Fruit fly (Drosophila melanogaster): ENCODE data around the gene CG7943.

CG7943 gene

dm6 chr3R:30055915-30056544, 9.8 kb downstream of the CG7943 start, which contains the start of the genes Rpp14b and spn-A:
Gene Rpp14b (plus strand): TSS chr3R:30055957.
Gene spn-A (minus strand): TSS chr3R:30056037.
- TF ChIP-seq CG17801 (GFP tag; optimal IDR thresholded peaks at IDR 0.05; ENCODE audit: partially characterized antibody) = peak; percentile 8

dm6 chr3R:30056592-30057135, 10.4 kb downstream of the CG7943 start, which contains the start of the genes CG7950 and Rpp14a:
Gene CG7950 (plus strand): TSS chr3R:30056859.
Gene Rpp14a (plus strand): TSS chr3R:30056859.
- peak; percentile 90 for TF ChIP-seq CG17801 (GFP tag; optimal IDR thresholded peaks at IDR 0.05; ENCODE audit: partially characterized antibody)

- TF ChIP-seq CG17801 (GFP tag; optimal IDR thresholded peaks at IDR 0.05; ENCODE audit: partially characterized antibody) = peak; percentile 12
Observed at dm6 chr3R:30058057-30058868, 12.0 kb downstream of the CG7943 start, which contains the start of gene sima. Gene sima (plus strand): TSS chr3R:30058311.

- TF ChIP-seq CG17801 (GFP tag; optimal IDR thresholded peaks at IDR 0.05; ENCODE audit: partially characterized antibody) = no peak
Observed at dm6 chr3R:30059944-30060343, 13.7 kb downstream of the CG7943 start.

dm6 chr3R:30060451-30061153, 14.3 kb downstream of the CG7943 start:
- no peak for TF ChIP-seq CG17801 (GFP tag; optimal IDR thresholded peaks at IDR 0.05; ENCODE audit: partially characterized antibody)

- TF ChIP-seq CG17801 (GFP tag; optimal IDR thresholded peaks at IDR 0.05; ENCODE audit: partially characterized antibody) = peak; percentile 13
Observed at dm6 chr3R:30061154-30061482, 14.8 kb downstream of the CG7943 start.

- TF ChIP-seq CG17801 (GFP tag; optimal IDR thresholded peaks at IDR 0.05; ENCODE audit: partially characterized antibody) = no peak
Observed at dm6 chr3R:30061980-30062379, 15.7 kb downstream of the CG7943 start.

dm6 chr3R:30062543-30062942, 16.3 kb downstream of the CG7943 start:
- no peak for TF ChIP-seq CG17801 (GFP tag; optimal IDR thresholded peaks at IDR 0.05; ENCODE audit: partially characterized antibody)

- no peak for TF ChIP-seq CG17801 (GFP tag; optimal IDR thresholded peaks at IDR 0.05; ENCODE audit: partially characterized antibody)
Observed at dm6 chr3R:30063704-30064103, 17.4 kb downstream of the CG7943 start.

- TF ChIP-seq CG17801 (GFP tag; optimal IDR thresholded peaks at IDR 0.05; ENCODE audit: partially characterized antibody) = no peak
Observed at dm6 chr3R:30066004-30066403, 19.7 kb downstream of the CG7943 start.

dm6 chr3R:30070198-30070597, 23.9 kb downstream of the CG7943 start:
- TF ChIP-seq CG17801 (GFP tag; optimal IDR thresholded peaks at IDR 0.05; ENCODE audit: partially characterized antibody) = no peak

- TF ChIP-seq CG17801 (GFP tag; optimal IDR thresholded peaks at IDR 0.05; ENCODE audit: partially characterized antibody) = no peak
Observed at dm6 chr3R:30071827-30072226, 25.6 kb downstream of the CG7943 start.

- no peak for TF ChIP-seq CG17801 (GFP tag; optimal IDR thresholded peaks at IDR 0.05; ENCODE audit: partially characterized antibody)
Observed at dm6 chr3R:30076088-30076487, 29.8 kb downstream of the CG7943 start.

- TF ChIP-seq CG17801 (GFP tag; optimal IDR thresholded peaks at IDR 0.05; ENCODE audit: partially characterized antibody) = no peak
Observed at dm6 chr3R:30083215-30083614, 36.9 kb downstream of the CG7943 start.

dm6 chr3R:30084137-30084536, 37.9 kb downstream of the CG7943 start:
- no peak for TF ChIP-seq CG17801 (GFP tag; optimal IDR thresholded peaks at IDR 0.05; ENCODE audit: partially characterized antibody)
